Worm (Caenorhabditis elegans): ENCODE data around the gene srx-88.

DNA sequence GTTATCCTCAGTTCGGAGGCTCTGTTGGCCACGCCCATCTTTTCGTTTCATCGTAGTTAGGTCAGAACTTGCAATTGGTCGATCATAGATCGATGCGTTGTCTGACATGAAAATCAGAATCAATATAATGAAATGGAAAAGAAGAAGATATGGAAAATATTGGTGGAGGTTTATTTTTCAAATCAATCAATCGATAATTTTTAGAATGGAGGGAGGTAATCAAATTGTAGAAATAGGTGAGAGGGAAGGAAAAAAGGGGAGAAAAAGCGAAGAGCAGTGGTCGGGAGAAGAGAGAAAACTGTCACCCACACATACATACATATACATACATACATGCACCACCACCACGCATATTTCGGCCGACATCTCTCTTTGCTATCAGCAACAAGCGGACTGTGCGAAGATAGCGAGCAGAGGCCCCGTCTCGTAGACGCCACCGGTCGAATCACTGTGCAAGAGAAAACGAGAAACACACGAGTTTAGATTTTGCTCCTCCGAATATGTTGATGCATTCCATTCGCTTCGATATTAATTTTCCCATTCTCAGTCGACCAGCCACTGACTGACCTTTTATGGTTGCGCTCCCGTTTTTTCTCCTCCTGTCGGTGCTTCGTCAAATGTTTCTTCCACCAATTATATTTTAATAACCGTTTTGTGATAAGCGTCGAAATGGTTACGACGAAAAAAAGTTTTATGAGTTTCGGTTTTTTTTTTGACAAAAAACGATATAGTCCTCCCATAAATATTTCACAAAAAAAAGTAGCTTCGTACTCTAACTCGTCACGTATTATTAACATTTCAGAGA lies 46.1 kb downstream of the srx-88 start, which contains the start of gene F35B12.10:
- TF ChIP-seq isw-1 (GFP tag; IDR thresholded peaks at IDR 0.05) = no peak
- no peak for TF ChIP-seq elt-3 (tag; optimal IDR thresholded peaks at IDR 0.05)
- TF ChIP-seq nhr-77 (tag; optimal IDR thresholded peaks at IDR 0.05) = no peak
- TF ChIP-seq ztf-11 (tag; optimal IDR thresholded peaks at IDR 0.05) = no peak
- no peak for TF ChIP-seq fos-1 (tag; optimal IDR thresholded peaks at IDR 0.05)

Data from whole organism, L1 larva.